Worm (Caenorhabditis elegans): ENCODE results near the gene tni-4.

DNA sequence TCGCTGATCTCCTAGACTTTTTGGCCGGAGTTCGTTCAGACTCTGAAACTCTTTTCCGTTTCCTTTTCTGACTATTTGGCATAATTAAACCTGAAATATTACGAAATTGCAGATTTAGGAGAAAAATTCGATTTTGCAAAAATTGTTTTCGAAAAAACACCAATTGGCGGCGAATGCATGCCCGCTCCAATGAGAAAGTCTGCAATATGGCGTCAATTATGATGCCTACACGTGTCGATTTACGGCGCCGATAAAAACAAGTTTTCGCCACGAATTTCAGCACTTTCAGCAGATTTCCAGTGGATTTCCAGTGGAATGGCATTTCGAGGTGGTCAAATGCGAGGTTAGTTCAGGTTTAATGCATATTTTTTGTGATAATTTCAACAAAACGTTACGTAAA is 5.0 kb downstream of the tni-4 start, which contains the start of the genes Y59E9AL.36 and nbet-1:
- TF ChIP-seq sox-4 (tag; optimal IDR thresholded peaks at IDR 0.05) (no peak), ceh-9 (tag; optimal IDR thresholded peaks at IDR 0.05) (no peak), elt-4 (tag; optimal IDR thresholded peaks at IDR 0.05) (no peak), ets-4 (tag; optimal IDR thresholded peaks at IDR 0.05) (no peak), ama-1 (optimal IDR thresholded peaks at IDR 0.05) (no peak), hlh-15 (tag; optimal IDR thresholded peaks at IDR 0.05) (no peak), nfya-1 (tag; optimal IDR thresholded peaks at IDR 0.05) (peak; percentile 54), sox-2 (GFP tag; IDR thresholded peaks at IDR 0.05) (no peak), unc-42 (tag; optimal IDR thresholded peaks at IDR 0.05) (peak; percentile 73)
